Worm (Caenorhabditis elegans) whole organism, late embryonic: ENCODE data around the gene pgl-2.

Experiments used
- C38D4.7 ChIP-seq: fragments of 200-800 bp; sonication (Bioruptor generic); optimal IDR thresholded peaks from 2 replicates; lab custom pipeline; 2018; ENCODE audit warnings: mild to moderate bottlenecking, missing genetic modification characterization, moderate library complexity, missing compliant biosample characterization
- ceh-14 ChIP-seq: sonication (generic microtip); optimal IDR thresholded peaks from 2 replicates; lab custom pipeline; 2016; ENCODE audit warnings: missing genotype, missing genetic modification characterization, missing compliant biosample characterization
- nfya-1 ChIP-seq: sonication (generic microtip); optimal IDR thresholded peaks from 2 replicates; lab custom pipeline; 2017; ENCODE audit warnings: missing genetic modification characterization, mild to moderate bottlenecking, missing compliant biosample characterization, antibody characterized with exemption, moderate library complexity
- pax-1 ChIP-seq: fragments of 150-350 bp; optimal IDR thresholded peaks from 2 replicates; lab custom pipeline; 2014; ENCODE audit warnings: missing biosample characterization, missing genetic modification characterization
- pqm-1 ChIP-seq: sonication (generic microtip); optimal IDR thresholded peaks from 2 replicates; lab custom pipeline; 2016; ENCODE audit warnings: missing genetic modification characterization, missing compliant biosample characterization
- ref-2 ChIP-seq: sonication (generic microtip); optimal IDR thresholded peaks from 2 replicates; lab custom pipeline; 2016; ENCODE audit warnings: missing genetic modification characterization, missing compliant biosample characterization
- syd-9 ChIP-seq: sonication (generic microtip); optimal IDR thresholded peaks from 2 replicates; lab custom pipeline; 2016; ENCODE audit warnings: mild to moderate bottlenecking, missing genetic modification characterization, moderate library complexity, missing compliant biosample characterization
- ttx-3 ChIP-seq: sonication (generic microtip); optimal IDR thresholded peaks from 2 replicates; lab custom pipeline; 2016; ENCODE audit warnings: missing genetic modification reagents, missing genetic modification characterization, missing compliant biosample characterization
- unc-86 ChIP-seq: sonication (generic microtip); optimal IDR thresholded peaks from 2 replicates; lab custom pipeline; 2016; ENCODE audit warnings: missing genetic modification characterization, missing compliant biosample characterization

ce11 chrIII:8689143-8689542, 13.9 kb upstream of the pgl-2 start:
- no peak for TF ChIP-seq nfya-1 (tag; lab: Kevin White, UChicago)
- no peak for TF ChIP-seq ceh-14 (tag; lab: Kevin White, UChicago)
- no peak for TF ChIP-seq ttx-3 (tag; lab: Kevin White, UChicago)
- no peak for TF ChIP-seq syd-9 (tag; lab: Kevin White, UChicago)
- no peak for TF ChIP-seq pqm-1 (tag; lab: Kevin White, UChicago)
- TF ChIP-seq ref-2 (tag; lab: Kevin White, UChicago): no peak
- no peak for TF ChIP-seq C38D4.7 (GFP tag; lab: Kevin White, UChicago)
- TF ChIP-seq pax-1 (tag; lab: Kevin White, UChicago): no peak
- TF ChIP-seq unc-86: no peak
